Worm (Caenorhabditis elegans) whole organism, L2 larva: ENCODE results near the gene Y49G5B.1.

ENCODE experiments used
- C34F6.9 ChIP-seq: fragments of 150-350 bp; optimal IDR thresholded peaks from 2 replicates; lab custom pipeline; 2014; ENCODE audit warnings: missing biosample characterization, missing genetic modification characterization
- F13H6.1 ChIP-seq: sonication (generic microtip); optimal IDR thresholded peaks from 2 replicates; lab custom pipeline; 2016; ENCODE audit warnings: missing genetic modification characterization, missing compliant biosample characterization
- R02D3.7 ChIP-seq: fragments of 150-350 bp; optimal IDR thresholded peaks from 2 replicates; lab custom pipeline; 2014; ENCODE audit warnings: missing biosample characterization, missing genetic modification characterization
- Y55F3AM.14 ChIP-seq: fragments of 200-800 bp; sonication (Bioruptor generic); optimal IDR thresholded peaks from 2 replicates; lab custom pipeline; 2018; ENCODE audit warnings: mild to moderate bottlenecking, missing genetic modification characterization, missing compliant biosample characterization
- alr-1 ChIP-seq: fragments of 150-350 bp; optimal IDR thresholded peaks from 2 replicates; lab custom pipeline; 2014; ENCODE audit warnings: missing biosample characterization, missing genetic modification characterization
- ama-1 ChIP-seq: fragments of 150-350 bp; optimal IDR thresholded peaks from 2 replicates; lab custom pipeline; 2018; ENCODE audit warnings: inconsistent platforms
- blmp-1 ChIP-seq: sonication (generic microtip); optimal IDR thresholded peaks from 2 replicates; lab custom pipeline; 2017; ENCODE audit warnings: missing genetic modification characterization, mild to moderate bottlenecking, missing compliant biosample characterization, antibody characterized with exemption, moderate library complexity; ENCODE audit not compliant: insufficient read depth
- ceh-16 ChIP-seq: fragments of 150-350 bp; optimal IDR thresholded peaks from 2 replicates; lab custom pipeline; 2014; ENCODE audit warnings: missing biosample characterization, missing genetic modification characterization
- ceh-82 ChIP-seq: fragments of 150-350 bp; optimal IDR thresholded peaks from 2 replicates; lab custom pipeline; 2014; ENCODE audit warnings: missing biosample characterization, missing genetic modification characterization
- crh-2 ChIP-seq: sonication (generic microtip); optimal IDR thresholded peaks from 2 replicates; lab custom pipeline; 2017; ENCODE audit warnings: missing biosample characterization, missing genetic modification characterization
- dmd-4 ChIP-seq: sonication (generic microtip); optimal IDR thresholded peaks from 2 replicates; lab custom pipeline; 2017; ENCODE audit warnings: missing biosample characterization, missing genetic modification characterization
- elt-1 ChIP-seq: fragments of 150-350 bp; optimal IDR thresholded peaks from 2 replicates; lab custom pipeline; 2014; ENCODE audit warnings: missing biosample characterization, missing genetic modification characterization
- elt-3 ChIP-seq: sonication (generic microtip); optimal IDR thresholded peaks from 2 replicates; lab custom pipeline; 2017; ENCODE audit warnings: missing biosample characterization, missing genetic modification characterization
- fos-1 ChIP-seq: fragments of 150-350 bp; optimal IDR thresholded peaks from 2 replicates; lab custom pipeline; 2014; ENCODE audit warnings: missing biosample characterization, missing genetic modification characterization
- gmeb-1 ChIP-seq: fragments of 150-350 bp; optimal IDR thresholded peaks from 2 replicates; lab custom pipeline; 2014; ENCODE audit warnings: missing biosample characterization, missing genetic modification characterization
- lin-11 ChIP-seq: fragments of 150-350 bp; sonication (generic microtip); optimal IDR thresholded peaks from 2 replicates; lab custom pipeline; 2014; ENCODE audit warnings: missing biosample characterization, missing genetic modification characterization, inconsistent platforms, mixed read lengths
- lin-13 ChIP-seq: fragments of 150-350 bp; optimal IDR thresholded peaks from 2 replicates; lab custom pipeline; 2014; ENCODE audit warnings: missing biosample characterization, missing genetic modification reagents, missing genetic modification characterization
- lsy-2 ChIP-seq, 2 experiments: fragments of 150-350 bp in 1 of 2; sonication (generic microtip) in 1 of 2; optimal IDR thresholded peaks; 2 replicates each; lab custom pipeline; 2014 to 2017; ENCODE audit warnings: missing biosample characterization in 2 of 2, missing genetic modification characterization in 2 of 2
- mbf-1 ChIP-seq: sonication (generic microtip); optimal IDR thresholded peaks from 2 replicates; lab custom pipeline; 2017; ENCODE audit warnings: missing biosample characterization, missing genetic modification characterization
- mdl-1 ChIP-seq, 2 experiments: fragments of 150-350 bp in 1 of 2; sonication (generic microtip) in 1 of 2; optimal IDR thresholded peaks; 2 replicates each; lab custom pipeline; 2017; ENCODE audit warnings: missing biosample characterization in 2 of 2, missing genetic modification characterization in 2 of 2
- nhr-10 ChIP-seq: sonication (generic microtip); optimal IDR thresholded peaks from 2 replicates; lab custom pipeline; 2017; ENCODE audit warnings: missing biosample characterization, missing genetic modification characterization
- nhr-11 ChIP-seq: fragments of 150-350 bp; optimal IDR thresholded peaks from 2 replicates; lab custom pipeline; 2014; ENCODE audit warnings: missing biosample characterization, missing genetic modification characterization
- nhr-12 ChIP-seq: fragments of 150-350 bp; optimal IDR thresholded peaks from 2 replicates; lab custom pipeline; 2014; ENCODE audit warnings: missing biosample characterization, missing genetic modification characterization
- nhr-129 ChIP-seq: fragments of 150-350 bp; optimal IDR thresholded peaks from 2 replicates; lab custom pipeline; 2014; ENCODE audit warnings: missing biosample characterization, missing genetic modification characterization
- nhr-21 ChIP-seq: fragments of 150-350 bp; optimal IDR thresholded peaks from 2 replicates; lab custom pipeline; 2014; ENCODE audit warnings: missing biosample characterization, missing genetic modification characterization
- nhr-23 ChIP-seq: fragments of 150-350 bp; optimal IDR thresholded peaks from 2 replicates; lab custom pipeline; 2014; ENCODE audit warnings: missing biosample characterization, missing genetic modification reagents, missing genetic modification characterization
- nhr-237 ChIP-seq: fragments of 150-350 bp; optimal IDR thresholded peaks from 2 replicates; lab custom pipeline; 2014; ENCODE audit warnings: missing biosample characterization, missing genetic modification characterization
- nhr-25 ChIP-seq: fragments of 150-350 bp; sonication (generic microtip); optimal IDR thresholded peaks from 3 replicates; lab custom pipeline; 2014; ENCODE audit warnings: missing biosample characterization, missing genetic modification characterization
- nhr-6 ChIP-seq: fragments of 150-350 bp; optimal IDR thresholded peaks from 2 replicates; lab custom pipeline; 2014; ENCODE audit warnings: missing biosample characterization, missing genetic modification characterization
- nhr-77 ChIP-seq: fragments of 150-350 bp; optimal IDR thresholded peaks from 2 replicates; lab custom pipeline; 2014; ENCODE audit warnings: missing biosample characterization, missing genetic modification characterization
- sem-4 ChIP-seq: fragments of 150-350 bp; optimal IDR thresholded peaks from 2 replicates; lab custom pipeline; 2014; ENCODE audit warnings: missing biosample characterization, missing genetic modification reagents, missing genetic modification characterization
- skn-1 ChIP-seq: sonication (generic microtip); optimal IDR thresholded peaks from 2 replicates; lab custom pipeline; 2017; ENCODE audit warnings: missing biosample characterization, missing genetic modification characterization
- sma-3 ChIP-seq: sonication (generic microtip); optimal IDR thresholded peaks from 2 replicates; lab custom pipeline; 2016; ENCODE audit warnings: missing genetic modification reagents, missing genetic modification characterization, missing compliant biosample characterization
- sma-9 ChIP-seq, 2 experiments: fragments of 150-350 bp in 1 of 2; sonication (generic microtip) in 1 of 2; optimal IDR thresholded peaks; 2 replicates each; lab custom pipeline; 2014 to 2016; ENCODE audit warnings: missing genetic modification characterization in 2 of 2, mild to moderate bottlenecking in 1 of 2, missing biosample characterization in 1 of 2, missing compliant biosample characterization in 1 of 2, missing genetic modification reagents in 1 of 2, moderate library complexity in 1 of 2
- snpc-4 ChIP-seq: fragments of 150-350 bp; optimal IDR thresholded peaks from 2 replicates; lab custom pipeline; 2014; ENCODE audit warnings: missing biosample characterization, missing genetic modification characterization
- unc-39 ChIP-seq: fragments of 150-350 bp; optimal IDR thresholded peaks from 2 replicates; lab custom pipeline; 2014; ENCODE audit warnings: missing biosample characterization, missing genetic modification characterization
- unc-55 ChIP-seq: fragments of 150-350 bp; sonication (generic microtip); optimal IDR thresholded peaks from 3 replicates; lab custom pipeline; 2014; ENCODE audit warnings: missing biosample characterization, missing genetic modification reagents, missing genetic modification characterization
- unc-62 ChIP-seq: fragments of 150-350 bp; optimal IDR thresholded peaks from 2 replicates; lab custom pipeline; 2014; ENCODE audit warnings: missing biosample characterization, missing genetic modification reagents, missing genetic modification characterization
- zag-1 ChIP-seq: fragments of 150-350 bp; optimal IDR thresholded peaks from 2 replicates; lab custom pipeline; 2014; ENCODE audit warnings: missing biosample characterization, missing genetic modification characterization
- ztf-1 ChIP-seq: fragments of 200-800 bp; sonication (Bioruptor generic); conservative IDR thresholded peaks from 2 replicates; pipeline ENCODE4 v1.3.6; 2022; ENCODE audit warnings: missing genetic modification characterization, missing compliant biosample characterization
- ztf-11 ChIP-seq: sonication (generic microtip); optimal IDR thresholded peaks from 2 replicates; lab custom pipeline; 2017; ENCODE audit warnings: missing biosample characterization, missing genetic modification characterization

Y49G5B.1 gene

DNA sequence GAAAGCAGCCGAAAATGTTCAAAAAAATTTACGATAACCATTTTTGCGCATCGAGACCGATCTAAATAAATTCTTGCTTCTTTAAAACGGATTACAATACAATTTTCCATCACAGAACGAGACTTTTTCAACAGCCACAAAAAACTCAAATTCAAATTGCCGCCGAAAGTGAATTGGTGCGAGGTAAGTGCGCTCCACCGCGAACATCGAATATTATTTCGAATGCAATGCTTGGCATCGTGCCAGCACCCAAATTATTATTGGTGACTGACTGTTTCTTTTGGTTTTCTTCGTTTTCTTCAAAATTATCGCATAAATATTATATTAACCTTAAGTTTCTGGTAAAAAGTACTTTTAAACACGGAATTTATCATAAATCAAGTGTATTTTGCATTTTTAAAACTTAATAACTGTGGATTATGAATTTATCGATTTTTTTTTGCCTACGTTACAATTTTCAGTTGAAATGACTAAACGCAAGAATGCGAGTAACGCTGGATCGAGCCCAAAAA is 45.9 kb downstream of the Y49G5B.1 start, which contains the start of gene penr-1 (continued):
- TF ChIP-seq Y55F3AM.14 (GFP tag; lab: Kevin White, UChicago): no peak
- peak; percentile 49 for TF ChIP-seq sem-4
- TF ChIP-seq nhr-23 (tag; lab: Kevin White, UChicago): no peak
- TF ChIP-seq nhr-129 (tag; lab: Kevin White, UChicago): peak; percentile 57
- no peak for TF ChIP-seq R02D3.7 (tag; lab: Kevin White, UChicago)
- no peak for TF ChIP-seq blmp-1
- peak; percentile 35 for TF ChIP-seq lin-13 (GFP tag; lab: Kevin White, UChicago)
- TF ChIP-seq skn-1 (tag; lab: Kevin White, UChicago): no peak
- no peak for TF ChIP-seq ztf-1
- TF ChIP-seq, all 48 proteins: peak for 14

DNA sequence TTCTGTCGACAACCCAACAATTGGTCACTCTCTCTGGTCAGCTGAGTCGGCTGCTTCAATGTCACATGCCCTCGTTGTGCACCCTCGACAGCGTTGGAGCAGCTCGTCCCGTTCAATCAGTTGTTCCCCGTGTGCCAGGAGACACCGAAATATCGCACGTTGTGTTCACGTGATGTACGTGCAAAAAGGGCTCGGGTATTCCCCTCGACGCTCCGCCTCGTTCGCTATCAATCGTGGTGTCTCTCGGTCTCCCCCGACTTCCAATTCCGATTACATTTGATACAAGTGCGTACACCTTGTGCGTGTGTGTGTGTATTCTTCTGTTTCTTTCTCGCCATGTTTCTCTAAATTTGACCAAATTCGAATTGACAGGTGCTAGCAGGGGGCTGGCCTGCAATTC is 48.3 kb downstream of the Y49G5B.1 start:
- TF ChIP-seq crh-2 (tag; lab: Kevin White, UChicago): peak; percentile 56
- TF ChIP-seq F13H6.1 (tag; lab: Kevin White, UChicago): peak; percentile 95
- peak; percentile 17 for TF ChIP-seq blmp-1
- no peak for TF ChIP-seq elt-3 (tag; lab: Kevin White, UChicago)
- TF ChIP-seq lsy-2 (tag; optimal IDR thresholded peaks at IDR 0.05; lab: Kevin White, UChicago): peak in 1 of 2 experiments; percentile 58
- peak; percentile 30 for TF ChIP-seq fos-1
- peak; percentile 61 for TF ChIP-seq gmeb-1
- peak; percentile 69 for TF ChIP-seq sma-3
- TF ChIP-seq nhr-129 (tag; lab: Kevin White, UChicago): peak; percentile 84
- peak; percentile 27 for TF ChIP-seq lin-11 (tag; lab: Kevin White, UChicago)
- no peak for TF ChIP-seq elt-1
- no peak for TF ChIP-seq ceh-82 (tag; lab: Kevin White, UChicago)
- no peak for TF ChIP-seq ztf-11 (tag; lab: Kevin White, UChicago)
- no peak for TF ChIP-seq skn-1 (tag; lab: Kevin White, UChicago)
- peak in 1 of 2 experiments; percentile 71 for TF ChIP-seq mdl-1 (tag; optimal IDR thresholded peaks at IDR 0.05; lab: Kevin White, UChicago)
- TF ChIP-seq nhr-21: peak; percentile 68
- no peak for TF ChIP-seq alr-1 (tag; lab: Kevin White, UChicago)
- peak; percentile 1 for TF ChIP-seq Y55F3AM.14 (GFP tag; lab: Kevin White, UChicago)
- TF ChIP-seq sma-9 (GFP tag; optimal IDR thresholded peaks at IDR 0.05; lab: Kevin White, UChicago): peak; percentile 99
- no peak for TF ChIP-seq sma-9 (tag; optimal IDR thresholded peaks at IDR 0.05; lab: Kevin White, UChicago)
- TF ChIP-seq unc-39 (tag; lab: Kevin White, UChicago): no peak
- peak; percentile 29 for TF ChIP-seq C34F6.9 (tag; lab: Kevin White, UChicago)

DNA sequence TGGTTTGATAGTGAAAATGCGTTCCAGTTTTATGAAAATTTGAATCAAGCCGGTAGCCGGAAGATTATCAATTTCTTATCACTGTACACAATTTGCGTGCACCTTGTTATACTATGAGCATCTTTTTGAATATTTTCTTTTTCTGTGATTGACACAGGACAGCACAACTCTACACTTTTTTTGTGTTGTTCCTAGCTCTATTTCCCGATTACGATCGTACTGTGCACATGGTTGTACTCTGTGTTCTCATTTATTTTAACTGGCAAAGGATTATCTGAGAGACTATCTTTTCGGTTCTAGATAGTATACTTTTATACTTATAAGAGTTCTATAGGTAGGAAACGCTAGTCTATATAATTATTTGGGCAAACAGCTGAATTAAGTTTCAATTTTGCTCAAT is 48.9 kb downstream of the Y49G5B.1 start:
- TF ChIP-seq elt-3 (tag; lab: Kevin White, UChicago): no peak
- peak; percentile 6 for TF ChIP-seq sma-9 (GFP tag; optimal IDR thresholded peaks at IDR 0.05; lab: Kevin White, UChicago)
- TF ChIP-seq sma-9 (tag; optimal IDR thresholded peaks at IDR 0.05; lab: Kevin White, UChicago): no peak

DNA sequence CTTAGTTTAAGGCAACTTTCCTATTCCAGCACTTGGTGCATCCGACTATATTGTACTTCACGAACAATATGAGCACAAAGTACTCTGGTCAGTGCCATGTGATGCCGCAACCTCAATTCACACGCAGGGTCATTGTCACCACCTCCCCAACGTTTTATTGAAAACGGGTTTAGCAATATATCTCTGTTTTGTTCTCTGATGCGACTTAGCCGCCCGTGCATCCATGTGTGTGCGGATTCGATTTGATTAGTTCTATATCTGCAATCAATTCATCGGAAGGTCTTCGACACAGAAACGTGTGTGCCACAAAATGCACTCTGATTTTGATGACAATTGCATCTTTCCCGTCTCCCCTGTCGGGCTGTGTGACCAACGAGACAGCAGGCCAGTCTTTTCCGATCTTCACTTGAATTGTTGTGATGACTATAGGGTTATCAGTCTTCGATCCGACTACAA is 49.5 kb downstream of the Y49G5B.1 start:
- TF ChIP-seq zag-1 (no peak), snpc-4 (no peak), sma-9 (GFP tag; optimal IDR thresholded peaks at IDR 0.05; lab: Kevin White, UChicago) (peak; percentile 86), sma-9 (tag; optimal IDR thresholded peaks at IDR 0.05; lab: Kevin White, UChicago) (peak; percentile 29), mbf-1 (no peak), fos-1 (no peak), nhr-129 (tag; lab: Kevin White, UChicago) (peak; percentile 74), gmeb-1 (peak; percentile 28), alr-1 (tag; lab: Kevin White, UChicago) (no peak), skn-1 (tag; lab: Kevin White, UChicago) (peak; percentile 31), nhr-12 (tag; lab: Kevin White, UChicago) (no peak), C34F6.9 (tag; lab: Kevin White, UChicago) (no peak), nhr-237 (tag; lab: Kevin White, UChicago) (no peak), sma-3 (peak; percentile 26), nhr-25 (no peak), dmd-4 (tag; lab: Kevin White, UChicago) (no peak), ama-1 (lab: Kevin White, UChicago) (no peak), lin-13 (GFP tag; lab: Kevin White, UChicago) (no peak), ceh-16 (no peak), lsy-2 (tag; optimal IDR thresholded peaks at IDR 0.05; lab: Kevin White, UChicago) (peak in 1 of 2 experiments; percentile 9), ceh-82 (tag; lab: Kevin White, UChicago) (no peak), nhr-10 (no peak), nhr-11 (tag; lab: Kevin White, UChicago) (no peak), mdl-1 (tag; optimal IDR thresholded peaks at IDR 0.05; lab: Kevin White, UChicago) (no peak), unc-62 (GFP tag; lab: Kevin White, UChicago) (no peak), crh-2 (tag; lab: Kevin White, UChicago) (no peak), nhr-77 (tag; lab: Kevin White, UChicago) (no peak), unc-39 (tag; lab: Kevin White, UChicago) (no peak), nhr-23 (tag; lab: Kevin White, UChicago) (no peak), F13H6.1 (tag; lab: Kevin White, UChicago) (peak; percentile 16), ztf-1 (no peak), nhr-21 (peak; percentile 28), unc-55 (GFP tag; lab: Kevin White, UChicago) (no peak), sem-4 (no peak), nhr-6 (no peak)
